Fruit fly (Drosophila melanogaster) whole organism, embryonic: ENCODE data around the gene path.

ENCODE experiments used
- Atf3 ChIP-seq: fragments of 200-800 bp; sonication (Bioruptor generic); optimal IDR thresholded peaks from 3 replicates; lab custom pipeline; 2016; ENCODE audit warnings: missing biosample characterization, missing genetic modification characterization
- CG10543 ChIP-seq: fragments of 200-800 bp; sonication (Bioruptor generic); optimal IDR thresholded peaks from 3 replicates; lab custom pipeline; 2017; ENCODE audit warnings: missing biosample characterization, mild to moderate bottlenecking, missing genetic modification characterization, moderate library complexity
- CG10565 ChIP-seq: fragments of 200-800 bp; sonication (Bioruptor generic); optimal IDR thresholded peaks from 3 replicates; lab custom pipeline; 2016; ENCODE audit warnings: missing biosample characterization, mild to moderate bottlenecking, missing genetic modification characterization
- CG10979 ChIP-seq: fragments of 200-800 bp; sonication (Bioruptor generic); optimal IDR thresholded peaks from 2 replicates; lab custom pipeline; 2018; ENCODE audit warnings: missing biosample characterization, mild to moderate bottlenecking, missing genetic modification characterization, moderate library complexity
- CG11456 ChIP-seq: fragments of 200-800 bp; sonication (Bioruptor generic); IDR thresholded peaks from 3 replicates; pipeline ENCODE4 v1.3.6; 2022; ENCODE audit warnings: missing biosample characterization, missing genetic modification characterization
- CG14965 ChIP-seq: fragments of 200-800 bp; sonication (Bioruptor generic); optimal IDR thresholded peaks from 2 replicates; lab custom pipeline; 2016; ENCODE audit warnings: missing biosample characterization, missing genetic modification characterization, borderline replicate concordance
- CG15073 ChIP-seq: fragments of 200-800 bp; sonication (Bioruptor generic); optimal IDR thresholded peaks from 2 replicates; lab custom pipeline; 2016; ENCODE audit warnings: missing biosample characterization, missing genetic modification characterization
- CG17328 ChIP-seq: fragments of 200-800 bp; sonication (Bioruptor generic); IDR thresholded peaks from 2 replicates; pipeline ENCODE4 v1.3.6; 2022; ENCODE audit warnings: missing biosample characterization, missing genetic modification characterization
- CG17385 ChIP-seq: fragments of 200-800 bp; sonication (Bioruptor generic); optimal IDR thresholded peaks from 3 replicates; lab custom pipeline; 2018; ENCODE audit warnings: missing biosample characterization, mild to moderate bottlenecking, missing genetic modification characterization
- CG17612 ChIP-seq: fragments of 200-800 bp; sonication (Bioruptor generic); IDR thresholded peaks from 2 replicates; pipeline ENCODE4 v1.3.6; 2022; ENCODE audit warnings: missing biosample characterization, missing genetic modification characterization
- CG1832 ChIP-seq: fragments of 200-800 bp; sonication (Bioruptor generic); optimal IDR thresholded peaks from 2 replicates; lab custom pipeline; 2017; ENCODE audit warnings: missing biosample characterization, mild to moderate bottlenecking, missing genetic modification characterization, inconsistent platforms
- CG18599 ChIP-seq: fragments of 200-800 bp; sonication (Bioruptor generic); optimal IDR thresholded peaks from 3 replicates; lab custom pipeline; 2017; ENCODE audit warnings: missing biosample characterization, missing genetic modification characterization, mild to moderate bottlenecking, moderate library complexity, missing genetic modification reagents
- CG2199 ChIP-seq: fragments of 200-800 bp; sonication (Bioruptor generic); IDR thresholded peaks from 3 replicates; pipeline ENCODE4 v1.3.6; 2022; ENCODE audit warnings: missing biosample characterization, missing genetic modification characterization
- CG33557 ChIP-seq: fragments of 200-800 bp; sonication (Bioruptor generic); optimal IDR thresholded peaks from 2 replicates; lab custom pipeline; 2019; ENCODE audit warnings: missing biosample characterization, mild to moderate bottlenecking, missing genetic modification characterization, moderate library complexity
- CG4424 ChIP-seq: fragments of 200-800 bp; sonication (Bioruptor generic); optimal IDR thresholded peaks from 3 replicates; lab custom pipeline; 2016; ENCODE audit warnings: missing biosample characterization, missing genetic modification characterization
- CG6272 ChIP-seq: fragments of 200-800 bp; sonication (Bioruptor generic); IDR thresholded peaks from 2 replicates; pipeline ENCODE4 v1.3.6; 2022; ENCODE audit warnings: missing biosample characterization, missing genetic modification characterization
- CG6765 ChIP-seq: fragments of 200-800 bp; sonication (Bioruptor generic); optimal IDR thresholded peaks from 3 replicates; lab custom pipeline; 2017; ENCODE audit warnings: missing biosample characterization, mild to moderate bottlenecking, missing genetic modification characterization
- CG6791 ChIP-seq: fragments of 200-800 bp; sonication (Bioruptor generic); IDR thresholded peaks from 3 replicates; pipeline ENCODE4 v1.3.6; 2022; ENCODE audit warnings: missing biosample characterization, missing genetic modification characterization; ENCODE audit not compliant: partially characterized antibody
- CG7786 ChIP-seq: fragments of 200-800 bp; sonication (Bioruptor generic); optimal IDR thresholded peaks from 2 replicates; lab custom pipeline; 2016; ENCODE audit warnings: missing biosample characterization, missing genetic modification characterization
- CG8765 ChIP-seq: fragments of 200-800 bp; sonication (Bioruptor generic); IDR thresholded peaks from 2 replicates; pipeline ENCODE4 v1.3.6; 2022; ENCODE audit warnings: missing biosample characterization, missing genetic modification characterization
- D ChIP-seq, 2 experiments: fragments of 200-800 bp in 1 of 2; fragments of >200 bp in 1 of 2; sonication (Bioruptor generic) in 1 of 2; optimal IDR thresholded peaks; 2 replicates in 1 of 2; 3 replicates in 1 of 2; lab custom pipeline; 2017; ENCODE audit warnings: mild to moderate bottlenecking in 1 of 2, missing biosample characterization in 1 of 2, missing genetic modification characterization in 1 of 2, missing genetic modification reagents in 1 of 2
- Dbx ChIP-seq: fragments of 200-800 bp; sonication (Bioruptor generic); IDR thresholded peaks from 3 replicates; pipeline ENCODE4 v1.3.6; 2022; ENCODE audit warnings: missing biosample characterization, missing genetic modification characterization
- Dip3 ChIP-seq: fragments of 200-800 bp; sonication (Bioruptor generic); optimal IDR thresholded peaks from 3 replicates; lab custom pipeline; 2016; ENCODE audit warnings: missing biosample characterization, missing genetic modification characterization
- Ets65A ChIP-seq: fragments of 200-800 bp; sonication (Bioruptor generic); peaks from one replicate; lab custom pipeline; 2016; ENCODE audit warnings: missing biosample characterization, missing genetic modification characterization
- HLH3B ChIP-seq: fragments of 200-800 bp; sonication (Bioruptor generic); IDR thresholded peaks from 2 replicates; pipeline ENCODE4 v1.3.6; 2022; ENCODE audit warnings: missing biosample characterization, missing genetic modification characterization
- Hr51 ChIP-seq, 2 experiments: fragments of 200-800 bp; sonication (Bioruptor generic); optimal IDR thresholded peaks; 2 replicates in 1 of 2; 3 replicates in 1 of 2; lab custom pipeline; 2016 to 2018; ENCODE audit warnings: missing biosample characterization in 2 of 2, missing genetic modification characterization in 2 of 2, mild to moderate bottlenecking in 1 of 2, moderate library complexity in 1 of 2
- Med ChIP-seq: fragments of 200-800 bp; sonication (Bioruptor generic); peaks from one replicate; lab custom pipeline; 2016; ENCODE audit warnings: missing biosample characterization, missing genetic modification characterization, mild to moderate bottlenecking, inconsistent platforms, moderate library complexity
- PHDP ChIP-seq: fragments of 200-800 bp; sonication (Bioruptor generic); optimal IDR thresholded peaks from 3 replicates; lab custom pipeline; 2018; ENCODE audit warnings: missing biosample characterization, mild to moderate bottlenecking, missing genetic modification characterization, moderate library complexity
- ac ChIP-seq: fragments of 200-800 bp; sonication (Bioruptor generic); optimal IDR thresholded peaks from 3 replicates; lab custom pipeline; 2017; ENCODE audit warnings: missing biosample characterization, mild to moderate bottlenecking, missing genetic modification characterization
- aop ChIP-seq: fragments of 200-800 bp; sonication (Bioruptor generic); IDR thresholded peaks from 2 replicates; pipeline ENCODE4 v1.3.6; 2022; ENCODE audit warnings: missing biosample characterization, missing genetic modification characterization
- bcd ChIP-seq: fragments of 200-800 bp; sonication (Bioruptor generic); optimal IDR thresholded peaks from 2 replicates; lab custom pipeline; 2017; ENCODE audit warnings: missing biosample characterization, mild to moderate bottlenecking, missing genetic modification characterization
- caup ChIP-seq: fragments of 200-800 bp; sonication (Bioruptor generic); optimal IDR thresholded peaks from 3 replicates; lab custom pipeline; 2017; ENCODE audit warnings: missing biosample characterization, mild to moderate bottlenecking, missing genetic modification characterization, moderate library complexity; ENCODE audit not compliant: severe bottlenecking
- chif ChIP-seq, 2 experiments: fragments of 200-800 bp; sonication (Bioruptor generic); optimal IDR thresholded peaks; 3 replicates each; lab custom pipeline; 2016; ENCODE audit warnings: missing biosample characterization in 2 of 2, missing genetic modification characterization in 2 of 2
- crol ChIP-seq: fragments of 200-800 bp; sonication (Bioruptor generic); IDR thresholded peaks from 2 replicates; pipeline ENCODE4 v1.3.6; 2022; ENCODE audit warnings: missing biosample characterization, missing genetic modification characterization
- emc ChIP-seq: fragments of 200-800 bp; sonication (Bioruptor generic); optimal IDR thresholded peaks from 2 replicates; lab custom pipeline; 2016; ENCODE audit warnings: missing biosample characterization, missing genetic modification characterization
- ewg ChIP-seq: fragments of 200-800 bp; sonication (Bioruptor generic); optimal IDR thresholded peaks from 3 replicates; lab custom pipeline; 2017; ENCODE audit warnings: mild to moderate bottlenecking, missing biosample characterization, missing genetic modification reagents, missing genetic modification characterization
- eyg ChIP-seq: fragments of 200-800 bp; sonication (Bioruptor generic); optimal IDR thresholded peaks from 3 replicates; lab custom pipeline; 2016; ENCODE audit warnings: missing biosample characterization, missing genetic modification characterization
- gro ChIP-seq: fragments of 200-800 bp; sonication (Bioruptor generic); optimal IDR thresholded peaks from 2 replicates; lab custom pipeline; 2016; ENCODE audit warnings: missing biosample characterization, missing genetic modification characterization
- gt ChIP-seq: fragments of 200-800 bp; sonication (Bioruptor generic); IDR thresholded peaks from 2 replicates; pipeline ENCODE4 v1.3.6; 2022; ENCODE audit warnings: missing biosample characterization, missing genetic modification characterization
- hth ChIP-seq: fragments of >200 bp; optimal IDR thresholded peaks from 2 replicates; lab custom pipeline; 2017; ENCODE audit warnings: inconsistent platforms
- kay ChIP-seq: fragments of 200-800 bp; sonication (Bioruptor generic); optimal IDR thresholded peaks from 2 replicates; lab custom pipeline; 2016; ENCODE audit warnings: missing biosample characterization, missing genetic modification characterization
- klu ChIP-seq: fragments of 200-800 bp; sonication (Bioruptor generic); IDR thresholded peaks from 2 replicates; pipeline ENCODE4 v1.3.6; 2022; ENCODE audit warnings: missing biosample characterization, missing genetic modification characterization
- pho ChIP-seq: fragments of 200-800 bp; sonication (Bioruptor generic); optimal IDR thresholded peaks from 2 replicates; lab custom pipeline; 2016; ENCODE audit warnings: missing biosample characterization, missing genetic modification characterization
- sens-2 ChIP-seq: fragments of 200-800 bp; sonication (Bioruptor generic); IDR thresholded peaks from 2 replicates; pipeline ENCODE4 v1.3.6; 2022; ENCODE audit warnings: missing biosample characterization, missing genetic modification characterization
- sisA ChIP-seq: fragments of 200-800 bp; sonication (Bioruptor generic); IDR thresholded peaks from 2 replicates; pipeline ENCODE4 v1.3.6; 2022; ENCODE audit warnings: missing biosample characterization, missing genetic modification characterization
- sug ChIP-seq: fragments of 200-800 bp; optimal IDR thresholded peaks from 2 replicates; lab custom pipeline; 2019; ENCODE audit warnings: missing biosample characterization, mild to moderate bottlenecking, missing genetic modification characterization, moderate library complexity
- twi ChIP-seq: fragments of 200-800 bp; optimal IDR thresholded peaks from 2 replicates; lab custom pipeline; 2019; ENCODE audit warnings: missing biosample characterization, mild to moderate bottlenecking, missing genetic modification characterization, moderate library complexity
- unc-4 ChIP-seq: fragments of 200-800 bp; sonication (Bioruptor generic); IDR thresholded peaks from 2 replicates; pipeline ENCODE4 v1.3.6; 2022; ENCODE audit warnings: missing biosample characterization, missing genetic modification characterization; ENCODE audit not compliant: partially characterized antibody
- z ChIP-seq: fragments of 200-800 bp; sonication (Bioruptor generic); IDR thresholded peaks from 3 replicates; pipeline ENCODE4 v1.3.6; 2022; ENCODE audit warnings: missing biosample characterization, missing genetic modification characterization

Gene path

DNA sequence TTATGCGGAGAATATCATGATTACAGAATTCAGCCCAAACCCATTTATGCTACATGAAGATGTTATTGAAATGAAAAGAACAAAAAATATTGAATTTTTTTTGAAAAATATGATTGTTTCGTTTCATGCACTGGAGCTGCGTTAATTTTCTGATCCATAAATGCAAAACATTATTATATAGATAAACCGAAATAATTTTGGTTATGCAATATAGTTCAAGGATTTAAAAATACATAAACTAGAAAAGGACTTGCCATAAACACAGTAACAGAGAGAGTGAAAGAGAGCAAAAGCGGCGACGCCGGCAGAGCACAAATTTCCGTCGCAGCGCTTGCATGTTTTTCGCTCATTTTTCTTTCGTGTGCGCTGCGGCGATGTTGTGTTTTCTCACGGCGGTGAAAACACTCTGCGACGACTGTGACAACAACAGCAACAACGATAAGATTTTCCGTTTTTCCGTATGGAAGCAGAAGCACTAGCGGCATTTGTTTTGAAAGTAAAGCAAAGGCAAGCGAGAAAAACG is 42.8 kb downstream of the path start (continued):
- TF ChIP-seq D (optimal IDR thresholded peaks at IDR 0.05; lab: Kevin White, UChicago) (no peak), D (GFP tag; optimal IDR thresholded peaks at IDR 0.05; lab: Kevin White, UChicago) (peak; percentile 91), CG17612 (no peak), sug (tag; lab: Kevin White, UChicago) (peak; percentile 74), CG18599 (GFP tag; lab: Kevin White, UChicago) (peak; percentile 93), CG6272 (GFP tag; lab: Robert Waterston, UW) (no peak), sisA (GFP tag; lab: Robert Waterston, UW) (peak; percentile 48; the same call in 1 of the 2 replicates), CG15073 (no peak), twi (tag; lab: Kevin White, UChicago) (peak; percentile 68), gro (GFP tag; lab: Kevin White, UChicago) (peak; percentile 76), bcd (GFP tag; lab: Kevin White, UChicago) (peak; percentile 83), caup (GFP tag; lab: Kevin White, UChicago) (peak; percentile 79), Med (GFP tag; lab: Kevin White, UChicago) (peak; percentile 87), hth (lab: Kevin White, UChicago) (no peak), Atf3 (GFP tag; lab: Kevin White, UChicago) (peak; percentile 19), emc (no peak), CG10979 (peak; percentile 96), CG14965 (GFP tag; lab: Kevin White, UChicago) (peak; percentile 47), z (GFP tag; lab: Robert Waterston, UW) (no peak; the same call in 2 of the 3 replicates), CG17385 (peak; percentile 86), PHDP (tag; lab: Kevin White, UChicago) (peak; percentile 95), unc-4 (no peak), CG2199 (peak; percentile 90; the same call in 2 of the 3 replicates), Dbx (GFP tag; lab: Robert Waterston, UW) (peak; percentile 74; the same call in 2 of the 3 replicates), CG6791 (GFP tag; lab: Robert Waterston, UW) (peak; percentile 38; the same call in 1 of the 3 replicates), gt (GFP tag; lab: Robert Waterston, UW) (peak; percentile 58; the same call in 1 of the 2 replicates), CG7786 (GFP tag; lab: Kevin White, UChicago) (peak; percentile 46), CG8765 (peak; percentile 11; the same call in 1 of the 2 replicates), CG17328 (GFP tag; lab: Robert Waterston, UW) (peak; percentile 79), Hr51 (GFP tag; optimal IDR thresholded peaks at IDR 0.05; lab: Kevin White, UChicago) (peak; percentile 46 to 93), CG6765 (GFP tag; lab: Kevin White, UChicago) (peak; percentile 88), pho (peak; percentile 81), aop (GFP tag; lab: Robert Waterston, UW) (no peak), CG10565 (GFP tag; lab: Kevin White, UChicago) (peak; percentile 28), Dip3 (peak; percentile 41), sens-2 (GFP tag; lab: Robert Waterston, UW) (peak; percentile 58; the same call in 1 of the 2 replicates), crol (GFP tag; lab: Robert Waterston, UW) (no peak; the same call in 1 of the 2 replicates), chif (GFP tag; optimal IDR thresholded peaks at IDR 0.05; lab: Kevin White, UChicago) (peak; percentile 60 to 76), CG4424 (GFP tag; lab: Kevin White, UChicago) (peak; percentile 84), ewg (GFP tag; lab: Kevin White, UChicago) (peak; percentile 69), ac (GFP tag; lab: Kevin White, UChicago) (peak; percentile 78), CG1832 (GFP tag; lab: Kevin White, UChicago) (no peak), Ets65A (GFP tag; lab: Kevin White, UChicago) (no peak), HLH3B (GFP tag; lab: Robert Waterston, UW) (peak; percentile 73), klu (GFP tag; lab: Robert Waterston, UW) (no peak), CG33557 (GFP tag; lab: Kevin White, UChicago) (peak; percentile 92), CG10543 (GFP tag; lab: Kevin White, UChicago) (peak; percentile 79), eyg (GFP tag; lab: Kevin White, UChicago) (peak; percentile 20), kay (GFP tag; lab: Kevin White, UChicago) (peak; percentile 75), CG11456 (GFP tag; lab: Robert Waterston, UW) (no peak)
